Fruit fly (Drosophila melanogaster) whole organism, embryonic: ENCODE results near the gene SCCRO.

Experiments
- Ada2b ChIP-seq: fragments of 200-800 bp; sonication (Bioruptor generic); IDR thresholded peaks from 2 replicates; pipeline ENCODE4 v1.3.6; 2022; ENCODE audit warnings: missing biosample characterization, missing genetic modification characterization
- Adf1 ChIP-seq: fragments of 200-800 bp; sonication (Bioruptor generic); IDR thresholded peaks from 2 replicates; pipeline ENCODE4 v1.3.6; 2022; ENCODE audit warnings: missing biosample characterization, missing genetic modification characterization
- Aef1 ChIP-seq: fragments of 200-800 bp; sonication (Bioruptor generic); IDR thresholded peaks from 3 replicates; pipeline ENCODE4 v1.3.6; 2022; ENCODE audit warnings: missing biosample characterization, missing genetic modification characterization
- Awh ChIP-seq: fragments of 200-800 bp; sonication (Bioruptor generic); IDR thresholded peaks from 2 replicates; pipeline ENCODE4, ENCODE4 v1.3.6; 2022; ENCODE audit warnings: missing biosample characterization, missing genetic modification characterization
- BEAF-32 ChIP-seq: fragments of 200-800 bp; sonication (Bioruptor generic); optimal IDR thresholded peaks from 3 replicates; lab custom pipeline; 2017; ENCODE audit warnings: missing biosample characterization, missing genetic modification characterization, mild to moderate bottlenecking, moderate library complexity, missing genetic modification reagents
- Bgb ChIP-seq: fragments of 200-800 bp; sonication (Bioruptor generic); IDR thresholded peaks from 2 replicates; pipeline ENCODE4 v1.3.6; 2022; ENCODE audit warnings: missing biosample characterization, missing genetic modification characterization; ENCODE audit not compliant: partially characterized antibody
- CG10321 ChIP-seq: fragments of 200-800 bp; sonication (Bioruptor generic); IDR thresholded peaks from 2 replicates; pipeline ENCODE4 v1.3.6; 2022; ENCODE audit warnings: missing biosample characterization, missing genetic modification characterization
- CG10543 ChIP-seq: fragments of 200-800 bp; sonication (Bioruptor generic); optimal IDR thresholded peaks from 3 replicates; lab custom pipeline; 2017; ENCODE audit warnings: missing biosample characterization, mild to moderate bottlenecking, missing genetic modification characterization, moderate library complexity
- CG12942 ChIP-seq: fragments of 200-800 bp; sonication (Bioruptor generic); optimal IDR thresholded peaks from 3 replicates; lab custom pipeline; 2016; ENCODE audit warnings: missing biosample characterization, missing genetic modification characterization
- CG13287 ChIP-seq: fragments of 200-800 bp; sonication (Bioruptor generic); IDR thresholded peaks from 2 replicates; pipeline ENCODE4 v1.3.6; 2022; ENCODE audit warnings: missing biosample characterization, missing genetic modification characterization; ENCODE audit not compliant: partially characterized antibody
- CG1602 ChIP-seq: fragments of 200-800 bp; sonication (Bioruptor generic); optimal IDR thresholded peaks from 3 replicates; lab custom pipeline; 2016; ENCODE audit warnings: missing biosample characterization, missing genetic modification characterization
- CG1603 ChIP-seq: fragments of 200-800 bp; sonication (Bioruptor generic); optimal IDR thresholded peaks from 2 replicates; lab custom pipeline; 2019; ENCODE audit warnings: missing biosample characterization, mild to moderate bottlenecking, missing genetic modification characterization, moderate library complexity
- CG1647 ChIP-seq: fragments of 200-800 bp; sonication (Bioruptor generic); optimal IDR thresholded peaks from 3 replicates; lab custom pipeline; 2016; ENCODE audit warnings: missing biosample characterization, missing genetic modification characterization
- CG18764 ChIP-seq: fragments of 200-800 bp; sonication (Bioruptor generic); optimal IDR thresholded peaks from 3 replicates; lab custom pipeline; 2016; ENCODE audit warnings: missing biosample characterization, missing genetic modification characterization
- CG42726 ChIP-seq: fragments of 200-800 bp; sonication (Bioruptor generic); IDR thresholded peaks from 2 replicates; pipeline ENCODE4 v1.3.6; 2022; ENCODE audit warnings: missing biosample characterization, missing genetic modification characterization; ENCODE audit not compliant: partially characterized antibody
- CG4282 ChIP-seq: fragments of 200-800 bp; sonication (Bioruptor generic); optimal IDR thresholded peaks from 2 replicates; lab custom pipeline; 2016; ENCODE audit warnings: missing biosample characterization, missing genetic modification characterization
- CG4360 ChIP-seq: fragments of 200-800 bp; sonication (Bioruptor generic); IDR thresholded peaks from 2 replicates; pipeline ENCODE4 v1.3.6; 2022; ENCODE audit warnings: missing biosample characterization, missing genetic modification characterization
- CG4707 ChIP-seq: fragments of 200-800 bp; sonication (Bioruptor generic); optimal IDR thresholded peaks from 2 replicates; lab custom pipeline; 2018; ENCODE audit warnings: missing biosample characterization, mild to moderate bottlenecking, missing genetic modification characterization, moderate library complexity
- CG7786 ChIP-seq: fragments of 200-800 bp; sonication (Bioruptor generic); optimal IDR thresholded peaks from 2 replicates; lab custom pipeline; 2016; ENCODE audit warnings: missing biosample characterization, missing genetic modification characterization
- CG7987 ChIP-seq: fragments of 200-800 bp; sonication (Bioruptor generic); optimal IDR thresholded peaks from 2 replicates; lab custom pipeline; 2018; ENCODE audit warnings: missing biosample characterization, mild to moderate bottlenecking, missing genetic modification characterization, moderate library complexity
- CG8478 ChIP-seq: fragments of >200 bp; optimal IDR thresholded peaks from 2 replicates; lab custom pipeline; 2018
- Camta ChIP-seq: fragments of 200-800 bp; sonication (Bioruptor generic); optimal IDR thresholded peaks from 2 replicates; lab custom pipeline; 2016; ENCODE audit warnings: missing biosample characterization, missing genetic modification characterization
- Deaf1 ChIP-seq: fragments of 200-800 bp; optimal IDR thresholded peaks from 3 replicates; lab custom pipeline; 2019; ENCODE audit warnings: missing biosample characterization, mild to moderate bottlenecking, missing genetic modification characterization, moderate library complexity
- Dip3 ChIP-seq: fragments of 200-800 bp; sonication (Bioruptor generic); optimal IDR thresholded peaks from 3 replicates; lab custom pipeline; 2016; ENCODE audit warnings: missing biosample characterization, missing genetic modification characterization
- Dll ChIP-seq: fragments of 200-800 bp; sonication (Bioruptor generic); IDR thresholded peaks from 4 replicates; pipeline ENCODE4 v1.3.6; 2022; ENCODE audit warnings: missing biosample characterization, missing genetic modification characterization; ENCODE audit not compliant: partially characterized antibody
- Dp ChIP-seq: fragments of 200-800 bp; sonication (Bioruptor generic); optimal IDR thresholded peaks from 2 replicates; lab custom pipeline; 2018; ENCODE audit warnings: missing biosample characterization, mild to moderate bottlenecking, missing genetic modification characterization, moderate library complexity
- E2f1 ChIP-seq: fragments of 200-800 bp; sonication (Bioruptor generic); IDR thresholded peaks from 2 replicates; pipeline ENCODE4 v1.3.6; 2022; ENCODE audit warnings: missing biosample characterization, missing genetic modification characterization
- GATAe ChIP-seq: fragments of 200-800 bp; sonication (Bioruptor generic); conservative IDR thresholded peaks from 2 replicates; pipeline ENCODE4 v1.3.6; 2022; ENCODE audit warnings: missing biosample characterization, missing genetic modification characterization
- Nf-YA ChIP-seq: fragments of 200-800 bp; sonication (Bioruptor generic); IDR thresholded peaks from 2 replicates; pipeline ENCODE4 v1.3.6; 2022; ENCODE audit warnings: missing biosample characterization, missing genetic modification characterization
- Nf-YB ChIP-seq: fragments of 200-800 bp; sonication (Bioruptor generic); optimal IDR thresholded peaks from 3 replicates; lab custom pipeline; 2019; ENCODE audit warnings: missing biosample characterization, mild to moderate bottlenecking, missing genetic modification characterization, moderate library complexity
- Opbp ChIP-seq: fragments of 200-800 bp; sonication (Bioruptor generic); IDR thresholded peaks from 3 replicates; pipeline ENCODE4 v1.3.6; 2022; ENCODE audit warnings: missing biosample characterization, missing genetic modification characterization; ENCODE audit not compliant: partially characterized antibody
- Scr ChIP-seq: fragments of 200-800 bp; sonication (Bioruptor generic); IDR thresholded peaks from 2 replicates; pipeline ENCODE4 v1.3.6; 2022; ENCODE audit warnings: missing biosample characterization, missing genetic modification characterization; ENCODE audit not compliant: partially characterized antibody
- Six4 ChIP-seq: fragments of 200-800 bp; sonication (Bioruptor generic); optimal IDR thresholded peaks from 2 replicates; lab custom pipeline; 2016; ENCODE audit warnings: missing biosample characterization, missing genetic modification characterization
- Xrp1 ChIP-seq: fragments of 200-800 bp; sonication (Bioruptor generic); IDR thresholded peaks from 2 replicates; pipeline ENCODE4 v1.3.6; 2022; ENCODE audit warnings: missing biosample characterization, missing genetic modification characterization
- YL-1 ChIP-seq: fragments of 200-800 bp; sonication (Bioruptor generic); optimal IDR thresholded peaks from 3 replicates; lab custom pipeline; 2017; ENCODE audit warnings: missing biosample characterization, mild to moderate bottlenecking, missing genetic modification characterization
- ara ChIP-seq: fragments of 200-800 bp; sonication (Bioruptor generic); IDR thresholded peaks from 2 replicates; pipeline ENCODE4 v1.3.6; 2022; ENCODE audit warnings: missing biosample characterization, missing genetic modification characterization
- ash1 ChIP-seq: fragments of 200-800 bp; sonication (Bioruptor generic); optimal IDR thresholded peaks from 2 replicates; lab custom pipeline; 2018; ENCODE audit warnings: missing biosample characterization, mild to moderate bottlenecking, missing genetic modification characterization
- caup ChIP-seq: fragments of 200-800 bp; sonication (Bioruptor generic); optimal IDR thresholded peaks from 3 replicates; lab custom pipeline; 2017; ENCODE audit warnings: missing biosample characterization, mild to moderate bottlenecking, missing genetic modification characterization, moderate library complexity; ENCODE audit not compliant: severe bottlenecking
- crol ChIP-seq: fragments of 200-800 bp; sonication (Bioruptor generic); IDR thresholded peaks from 2 replicates; pipeline ENCODE4 v1.3.6; 2022; ENCODE audit warnings: missing biosample characterization, missing genetic modification characterization
- h ChIP-seq: fragments of >200 bp; optimal IDR thresholded peaks from 2 replicates; lab custom pipeline; 2017
- klu ChIP-seq: fragments of 200-800 bp; sonication (Bioruptor generic); IDR thresholded peaks from 2 replicates; pipeline ENCODE4 v1.3.6; 2022; ENCODE audit warnings: missing biosample characterization, missing genetic modification characterization
- lab ChIP-seq: fragments of 200-800 bp; sonication (Bioruptor generic); optimal IDR thresholded peaks from 3 replicates; lab custom pipeline; 2017; ENCODE audit warnings: missing biosample characterization, missing genetic modification characterization, mild to moderate bottlenecking, moderate library complexity, missing genetic modification reagents
- nom ChIP-seq: fragments of 200-800 bp; sonication (Bioruptor generic); optimal IDR thresholded peaks from 2 replicates; lab custom pipeline; 2017; ENCODE audit warnings: missing biosample characterization, missing genetic modification characterization, mild to moderate bottlenecking, moderate library complexity, missing genetic modification reagents
- pzg ChIP-seq: fragments of 200-800 bp; sonication (Bioruptor generic); optimal IDR thresholded peaks from 3 replicates; lab custom pipeline; 2018; ENCODE audit warnings: missing biosample characterization, mild to moderate bottlenecking, missing genetic modification characterization, moderate library complexity
- repo ChIP-seq: fragments of 200-800 bp; sonication (Bioruptor generic); optimal IDR thresholded peaks from 2 replicates; lab custom pipeline; 2016; ENCODE audit warnings: missing biosample characterization, missing genetic modification characterization
- ro ChIP-seq: fragments of 200-800 bp; sonication (Bioruptor generic); IDR thresholded peaks from 2 replicates; pipeline ENCODE4 v1.3.6; 2022; ENCODE audit warnings: missing biosample characterization, missing genetic modification characterization
- sim ChIP-seq: fragments of 200-800 bp; sonication (Bioruptor generic); IDR thresholded peaks from 2 replicates; pipeline ENCODE4 v1.3.6; 2022; ENCODE audit warnings: missing biosample characterization, missing genetic modification characterization
- sisA ChIP-seq: fragments of 200-800 bp; sonication (Bioruptor generic); IDR thresholded peaks from 2 replicates; pipeline ENCODE4 v1.3.6; 2022; ENCODE audit warnings: missing biosample characterization, missing genetic modification characterization
- sna ChIP-seq: fragments of 200-800 bp; sonication (Bioruptor generic); IDR thresholded peaks from 2 replicates; pipeline ENCODE4 v1.3.6; 2022; ENCODE audit warnings: missing biosample characterization, missing genetic modification characterization; ENCODE audit not compliant: partially characterized antibody
- sqz ChIP-seq: fragments of 200-800 bp; sonication (Bioruptor generic); optimal IDR thresholded peaks from 3 replicates; lab custom pipeline; 2018; ENCODE audit warnings: missing biosample characterization, mild to moderate bottlenecking, missing genetic modification characterization
- stwl ChIP-seq: fragments of 200-800 bp; sonication (Bioruptor generic); optimal IDR thresholded peaks from 3 replicates; lab custom pipeline; 2018; ENCODE audit warnings: missing biosample characterization, mild to moderate bottlenecking, missing genetic modification characterization, moderate library complexity
- tup ChIP-seq: fragments of 200-800 bp; sonication (Bioruptor generic); optimal IDR thresholded peaks from 2 replicates; lab custom pipeline; 2016; ENCODE audit warnings: missing biosample characterization, mild to moderate bottlenecking, missing genetic modification characterization, moderate library complexity
- zen2 ChIP-seq: fragments of 200-800 bp; sonication (Bioruptor generic); IDR thresholded peaks from 3 replicates; pipeline ENCODE4 v1.3.6; 2022; ENCODE audit warnings: missing biosample characterization, missing genetic modification characterization; ENCODE audit not compliant: partially characterized antibody
- zfh2 ChIP-seq: fragments of 200-800 bp; sonication (Bioruptor generic); optimal IDR thresholded peaks from 2 replicates; lab custom pipeline; 2016; ENCODE audit warnings: missing biosample characterization, missing genetic modification characterization

The SCCRO gene

DNA sequence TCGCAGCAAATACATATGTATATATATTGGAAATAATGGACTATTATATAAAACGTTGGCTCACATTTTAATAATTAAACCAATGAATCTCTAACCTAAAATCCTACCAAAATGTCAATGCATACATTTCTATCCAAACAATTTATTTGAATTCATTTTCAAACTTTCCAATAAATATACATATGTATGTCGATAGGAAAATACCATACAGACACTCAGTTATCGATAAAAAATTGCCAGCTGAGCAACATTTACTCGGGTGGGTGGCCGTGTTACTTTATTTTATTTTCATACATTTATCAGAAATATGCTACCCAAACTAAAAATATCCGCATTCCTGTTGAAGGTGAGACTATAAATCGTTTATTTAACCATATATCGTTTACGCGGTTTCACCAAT is 13.1 kb downstream of the SCCRO start, which contains the start of gene Ufsp2 (continued):
- TF ChIP-seq Dip3: no peak
- TF ChIP-seq zfh2 (GFP tag; lab: Kevin White, UChicago): no peak
- no peak for TF ChIP-seq CG42726
- TF ChIP-seq E2f1 (GFP tag; lab: Robert Waterston, UW): no peak
- TF ChIP-seq Dll (GFP tag; lab: Robert Waterston, UW): peak; percentile 46; the same call in 2 of the 4 replicates
- TF ChIP-seq CG12942 (GFP tag; lab: Kevin White, UChicago): no peak
- 0 out of 3 replicates have a peak, but pooled peaks have one; percentile 48 for TF ChIP-seq zen2 (GFP tag; lab: Robert Waterston, UW)
- no peak for TF ChIP-seq ro (GFP tag; lab: Robert Waterston, UW)
- TF ChIP-seq BEAF-32 (GFP tag; lab: Kevin White, UChicago): peak; percentile 15
- TF ChIP-seq CG4707 (GFP tag; lab: Kevin White, UChicago): no peak
- TF ChIP-seq CG18764 (GFP tag; lab: Kevin White, UChicago): no peak
- no peak for TF ChIP-seq sisA
- TF ChIP-seq repo (GFP tag; lab: Kevin White, UChicago): no peak
- TF ChIP-seq CG7786 (GFP tag; lab: Kevin White, UChicago): no peak
- TF ChIP-seq pzg (GFP tag; lab: Kevin White, UChicago): peak; percentile 11
- no peak for TF ChIP-seq Camta (GFP tag; lab: Kevin White, UChicago)
- TF ChIP-seq CG10543 (GFP tag; lab: Kevin White, UChicago): no peak
- no peak for TF ChIP-seq ara (GFP tag; lab: Robert Waterston, UW)
- no peak for TF ChIP-seq CG7987
- TF ChIP-seq Dp (GFP tag; lab: Kevin White, UChicago): peak; percentile 52
- no peak for TF ChIP-seq crol (GFP tag; lab: Robert Waterston, UW)
- TF ChIP-seq ash1 (GFP tag; lab: Kevin White, UChicago): no peak
- no peak for TF ChIP-seq Bgb (GFP tag; lab: Robert Waterston, UW)
- no peak; the same call in 2 of the 3 replicates for TF ChIP-seq Opbp
- TF ChIP-seq CG13287 (GFP tag; lab: Robert Waterston, UW): no peak; the same call in 1 of the 2 replicates
- no peak for TF ChIP-seq tup (GFP tag; lab: Kevin White, UChicago)
- TF ChIP-seq Nf-YB (GFP tag; lab: Kevin White, UChicago): no peak
- TF ChIP-seq Deaf1 (tag; lab: Kevin White, UChicago): no peak
- TF ChIP-seq stwl: peak; percentile 24
- TF ChIP-seq sim (GFP tag; lab: Robert Waterston, UW): no peak
- TF ChIP-seq klu (GFP tag; lab: Robert Waterston, UW): no peak
- no peak for TF ChIP-seq CG1647 (GFP tag; lab: Kevin White, UChicago)
- no peak for TF ChIP-seq CG4282
- TF ChIP-seq Nf-YA (GFP tag; lab: Robert Waterston, UW): no peak
- TF ChIP-seq Adf1: no peak
- peak; percentile 31 for TF ChIP-seq YL-1 (GFP tag; lab: Kevin White, UChicago)
- no peak for TF ChIP-seq CG8478
- TF ChIP-seq GATAe: no peak
- TF ChIP-seq sqz: no peak
- no peak for TF ChIP-seq Six4
- TF ChIP-seq h (lab: Kevin White, UChicago): no peak
- peak; percentile 41; the same call in 1 of the 2 replicates for TF ChIP-seq Scr

DNA sequence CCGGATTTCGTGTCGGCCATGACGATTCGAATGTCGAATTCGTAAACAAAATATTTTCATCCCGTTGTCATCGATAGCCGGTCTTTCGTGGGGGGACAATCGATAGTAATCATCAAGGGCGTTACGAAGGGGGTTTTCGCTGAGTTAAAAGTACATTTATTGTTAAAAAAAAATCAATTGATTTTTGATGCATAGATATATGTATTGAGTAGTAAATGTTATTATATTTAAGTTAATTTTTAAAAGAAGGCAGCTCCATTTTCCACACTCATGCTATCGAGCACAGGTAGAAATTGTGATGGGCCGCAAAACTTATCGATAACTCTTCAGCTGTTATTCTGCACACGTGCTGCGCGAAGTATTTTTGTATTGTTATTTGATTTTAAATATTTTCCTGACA is 17.3 kb downstream of the SCCRO start, which contains the start of the genes mrn and CG12301:
mrn (minus strand) TSS at position 51 of the 400 bp plus-strand sequence.
CG12301 (plus strand) TSS at position 314 of the 400 bp plus-strand sequence.
- peak; percentile 73 for TF ChIP-seq pzg (GFP tag; lab: Kevin White, UChicago)
- no peak for TF ChIP-seq CG1603 (tag; lab: Kevin White, UChicago)
- peak; percentile 80 for TF ChIP-seq Ada2b (GFP tag; lab: Robert Waterston, UW)
- TF ChIP-seq sna (GFP tag; lab: Robert Waterston, UW): peak; percentile 96
- no peak for TF ChIP-seq lab (GFP tag; lab: Kevin White, UChicago)
- 0 out of 2 replicates have a peak, but pooled peaks have one; percentile 45 for TF ChIP-seq Awh (GFP tag; lab: Robert Waterston, UW)
- peak; percentile 94 for TF ChIP-seq Xrp1 (GFP tag; lab: Robert Waterston, UW)
- no peak for TF ChIP-seq caup (GFP tag; lab: Kevin White, UChicago)
- no peak for TF ChIP-seq nom
- TF ChIP-seq CG4360 (GFP tag; lab: Robert Waterston, UW): no peak
- TF ChIP-seq CG10321 (GFP tag; lab: Robert Waterston, UW): no peak
- peak; percentile 92 for TF ChIP-seq Aef1 (GFP tag; lab: Robert Waterston, UW)
- peak; percentile 57 for TF ChIP-seq CG1602 (GFP tag; lab: Kevin White, UChicago)
